Fruit fly (Drosophila melanogaster) whole organism, embryonic: ENCODE data around the gene ana1.

ENCODE experiments used
- Atf3 ChIP-seq: fragments of 200-800 bp; sonication (Bioruptor generic); optimal IDR thresholded peaks from 3 replicates; lab custom pipeline; 2016; ENCODE audit warnings: missing biosample characterization, missing genetic modification characterization
- Blimp-1 ChIP-seq: fragments of 200-800 bp; sonication (Bioruptor generic); optimal IDR thresholded peaks from 3 replicates; lab custom pipeline; 2018; ENCODE audit warnings: missing biosample characterization, missing genetic modification characterization, mild to moderate bottlenecking, moderate library complexity, missing genetic modification reagents
- CG10366 ChIP-seq: fragments of 200-800 bp; sonication (Bioruptor generic); IDR thresholded peaks from 2 replicates; pipeline ENCODE4 v1.3.6; 2022; ENCODE audit warnings: missing biosample characterization, missing genetic modification characterization
- CG11093 ChIP-seq: fragments of 200-800 bp; sonication (Bioruptor generic); IDR thresholded peaks from 3 replicates; pipeline ENCODE4 v1.3.6; 2022; ENCODE audit warnings: missing biosample characterization, missing genetic modification characterization
- CG11247 ChIP-seq: fragments of 200-800 bp; sonication (Bioruptor generic); IDR thresholded peaks from 2 replicates; pipeline ENCODE4 v1.3.6; 2022; ENCODE audit warnings: missing biosample characterization, missing genetic modification characterization
- CG11456 ChIP-seq: fragments of 200-800 bp; sonication (Bioruptor generic); IDR thresholded peaks from 3 replicates; pipeline ENCODE4 v1.3.6; 2022; ENCODE audit warnings: missing biosample characterization, missing genetic modification characterization
- CG13287 ChIP-seq: fragments of 200-800 bp; sonication (Bioruptor generic); IDR thresholded peaks from 2 replicates; pipeline ENCODE4 v1.3.6; 2022; ENCODE audit warnings: missing biosample characterization, missing genetic modification characterization; ENCODE audit not compliant: partially characterized antibody
- CG14014 ChIP-seq: fragments of 200-800 bp; sonication (Bioruptor generic); IDR thresholded peaks from 2 replicates; pipeline ENCODE4 v1.3.6; 2022; ENCODE audit warnings: missing biosample characterization, missing genetic modification characterization
- CG15696 ChIP-seq: fragments of 200-800 bp; sonication (Bioruptor generic); optimal IDR thresholded peaks from 2 replicates; lab custom pipeline; 2019; ENCODE audit warnings: missing biosample characterization, mild to moderate bottlenecking, missing genetic modification characterization, moderate library complexity
- CG2875 ChIP-seq: fragments of 200-800 bp; sonication (Bioruptor generic); optimal IDR thresholded peaks from 2 replicates; lab custom pipeline; 2017; ENCODE audit warnings: missing biosample characterization, mild to moderate bottlenecking, missing genetic modification characterization, missing genetic modification reagents
- CG32532 ChIP-seq: fragments of 200-800 bp; sonication (Bioruptor generic); IDR thresholded peaks from 2 replicates; pipeline ENCODE4 v1.3.6; 2022; ENCODE audit warnings: missing biosample characterization, missing genetic modification characterization
- CG32772 ChIP-seq: fragments of 200-800 bp; sonication (Bioruptor generic); IDR thresholded peaks from 2 replicates; pipeline ENCODE4 v1.3.6; 2022; ENCODE audit warnings: missing biosample characterization, missing genetic modification characterization
- CG33557 ChIP-seq: fragments of 200-800 bp; sonication (Bioruptor generic); optimal IDR thresholded peaks from 2 replicates; lab custom pipeline; 2019; ENCODE audit warnings: missing biosample characterization, mild to moderate bottlenecking, missing genetic modification characterization, moderate library complexity
- CG4282 ChIP-seq: fragments of 200-800 bp; sonication (Bioruptor generic); optimal IDR thresholded peaks from 2 replicates; lab custom pipeline; 2016; ENCODE audit warnings: missing biosample characterization, missing genetic modification characterization
- CG4730 ChIP-seq: fragments of 200-800 bp; sonication (Bioruptor generic); IDR thresholded peaks from 2 replicates; pipeline ENCODE4 v1.3.6; 2022; ENCODE audit warnings: missing biosample characterization, missing genetic modification characterization
- CG5245 ChIP-seq: fragments of 200-800 bp; sonication (Bioruptor generic); optimal IDR thresholded peaks from 3 replicates; lab custom pipeline; 2016; ENCODE audit warnings: missing biosample characterization, missing genetic modification characterization
- CG6272 ChIP-seq: fragments of 200-800 bp; sonication (Bioruptor generic); IDR thresholded peaks from 2 replicates; pipeline ENCODE4 v1.3.6; 2022; ENCODE audit warnings: missing biosample characterization, missing genetic modification characterization
- CG7271 ChIP-seq: fragments of 200-800 bp; sonication (Bioruptor generic); optimal IDR thresholded peaks from 2 replicates; lab custom pipeline; 2018; ENCODE audit warnings: missing biosample characterization, mild to moderate bottlenecking, missing genetic modification characterization, moderate library complexity
- CG7357 ChIP-seq: fragments of 200-800 bp; sonication (Bioruptor generic); IDR thresholded peaks from 3 replicates; pipeline ENCODE4 v1.3.6; 2022; ENCODE audit warnings: missing biosample characterization, missing genetic modification characterization
- CG8290 ChIP-seq, 3 experiments: fragments of 200-800 bp; sonication (Bioruptor generic); optimal IDR thresholded peaks; 2 replicates each; lab custom pipeline; 2016 to 2019; ENCODE audit warnings: missing biosample characterization in 3 of 3, missing genetic modification characterization in 3 of 3, mild to moderate bottlenecking in 2 of 3, moderate library complexity in 1 of 3
- CTCF ChIP-seq: fragments of 200-800 bp; sonication (Bioruptor generic); optimal IDR thresholded peaks from 2 replicates; lab custom pipeline; 2017; ENCODE audit warnings: missing biosample characterization, mild to moderate bottlenecking, missing genetic modification characterization, moderate library complexity
- E2f1 ChIP-seq: fragments of 200-800 bp; sonication (Bioruptor generic); IDR thresholded peaks from 2 replicates; pipeline ENCODE4 v1.3.6; 2022; ENCODE audit warnings: missing biosample characterization, missing genetic modification characterization
- Eip74EF ChIP-seq, 2 experiments: fragments of 200-800 bp in 1 of 2; fragments of >200 bp in 1 of 2; sonication (Bioruptor generic) in 1 of 2; optimal IDR thresholded peaks; 2 replicates each; lab custom pipeline; 2017 to 2019; ENCODE audit warnings: missing biosample characterization in 2 of 2, missing genetic modification characterization in 2 of 2, mild to moderate bottlenecking in 1 of 2, moderate library complexity in 1 of 2
- Fer1 ChIP-seq: fragments of 200-800 bp; sonication (Bioruptor generic); optimal IDR thresholded peaks from 2 replicates; lab custom pipeline; 2017; ENCODE audit warnings: missing biosample characterization, mild to moderate bottlenecking, missing genetic modification characterization
- H2.0 ChIP-seq: fragments of 200-800 bp; sonication (Bioruptor generic); IDR thresholded peaks from 2 replicates; pipeline ENCODE4 v1.3.6; 2022; ENCODE audit warnings: missing biosample characterization, missing genetic modification characterization
- NK7.1 ChIP-seq: fragments of 200-800 bp; sonication (Bioruptor generic); optimal IDR thresholded peaks from 3 replicates; lab custom pipeline; 2016; ENCODE audit warnings: missing biosample characterization, missing genetic modification characterization
- Nf-YC ChIP-seq: fragments of 200-800 bp; optimal IDR thresholded peaks from 3 replicates; lab custom pipeline; 2019; ENCODE audit warnings: missing biosample characterization, mild to moderate bottlenecking, missing genetic modification characterization, moderate library complexity
- Rfx ChIP-seq: fragments of 200-800 bp; sonication (Bioruptor generic); IDR thresholded peaks from 2 replicates; pipeline ENCODE4 v1.3.6; 2022; ENCODE audit warnings: missing biosample characterization, missing genetic modification characterization
- abd-A ChIP-seq: fragments of 200-800 bp; sonication (Bioruptor generic); optimal IDR thresholded peaks from 3 replicates; lab custom pipeline; 2019; ENCODE audit warnings: missing biosample characterization, mild to moderate bottlenecking, missing genetic modification characterization, moderate library complexity
- ac ChIP-seq: fragments of 200-800 bp; sonication (Bioruptor generic); optimal IDR thresholded peaks from 3 replicates; lab custom pipeline; 2017; ENCODE audit warnings: missing biosample characterization, mild to moderate bottlenecking, missing genetic modification characterization
- amos ChIP-seq: fragments of 200-800 bp; sonication (Bioruptor generic); IDR thresholded peaks from 2 replicates; pipeline ENCODE4 v1.3.6; 2022; ENCODE audit warnings: missing biosample characterization, missing genetic modification characterization; ENCODE audit not compliant: partially characterized antibody
- cg ChIP-seq: fragments of 200-800 bp; sonication (Bioruptor generic); optimal IDR thresholded peaks from 3 replicates; lab custom pipeline; 2019; ENCODE audit warnings: missing biosample characterization, mild to moderate bottlenecking, missing genetic modification characterization, moderate library complexity
- chinmo ChIP-seq: fragments of 200-800 bp; sonication (Bioruptor generic); IDR thresholded peaks from 4 replicates; pipeline ENCODE4 v1.3.6; 2022; ENCODE audit warnings: missing biosample characterization, missing genetic modification characterization; ENCODE audit not compliant: partially characterized antibody
- dysf ChIP-seq: fragments of 200-800 bp; sonication (Bioruptor generic); IDR thresholded peaks from 3 replicates; pipeline ENCODE4 v1.3.6; 2022; ENCODE audit warnings: missing biosample characterization, missing genetic modification characterization
- esg ChIP-seq: fragments of 200-800 bp; sonication (Bioruptor generic); conservative IDR thresholded peaks from 2 replicates; pipeline ENCODE4 v1.3.6; 2022; ENCODE audit warnings: missing biosample characterization, missing genetic modification characterization
- fd102C ChIP-seq: fragments of 200-800 bp; sonication (Bioruptor generic); optimal IDR thresholded peaks from 2 replicates; lab custom pipeline; 2018; ENCODE audit warnings: missing biosample characterization, mild to moderate bottlenecking, missing genetic modification characterization, moderate library complexity
- fd3F ChIP-seq: fragments of 200-800 bp; sonication (Bioruptor generic); optimal IDR thresholded peaks from 2 replicates; lab custom pipeline; 2018; ENCODE audit warnings: missing biosample characterization, mild to moderate bottlenecking, missing genetic modification characterization, moderate library complexity
- ftz-f1 ChIP-seq: fragments of 200-800 bp; sonication (Bioruptor generic); optimal IDR thresholded peaks from 2 replicates; lab custom pipeline; 2016; ENCODE audit warnings: missing biosample characterization, missing genetic modification characterization
- gcm ChIP-seq: fragments of 200-800 bp; sonication (Bioruptor generic); optimal IDR thresholded peaks from 2 replicates; lab custom pipeline; 2019; ENCODE audit warnings: missing biosample characterization, mild to moderate bottlenecking, missing genetic modification characterization, moderate library complexity
- gcm2 ChIP-seq: fragments of 200-800 bp; sonication (Bioruptor generic); optimal IDR thresholded peaks from 2 replicates; lab custom pipeline; 2016; ENCODE audit warnings: missing biosample characterization, missing genetic modification characterization
- hb ChIP-seq: fragments of 200-800 bp; sonication (Bioruptor generic); IDR thresholded peaks from 3 replicates; pipeline ENCODE4 v1.3.6; 2022; ENCODE audit warnings: missing biosample characterization, missing genetic modification characterization; ENCODE audit not compliant: partially characterized antibody
- inv ChIP-seq: fragments of 200-800 bp; sonication (Bioruptor generic); IDR thresholded peaks from 2 replicates; pipeline ENCODE4 v1.3.6; 2022; ENCODE audit warnings: missing biosample characterization, missing genetic modification characterization; ENCODE audit not compliant: partially characterized antibody
- ken ChIP-seq: fragments of 200-800 bp; sonication (Bioruptor generic); IDR thresholded peaks from 3 replicates; pipeline ENCODE4 v1.3.6; 2022; ENCODE audit warnings: missing biosample characterization, missing genetic modification characterization
- nmo ChIP-seq: fragments of 200-800 bp; sonication (Bioruptor generic); optimal IDR thresholded peaks from 2 replicates; lab custom pipeline; 2018; ENCODE audit warnings: missing biosample characterization, mild to moderate bottlenecking, missing genetic modification characterization, moderate library complexity
- pnt ChIP-seq: fragments of 200-800 bp; sonication (Bioruptor generic); optimal IDR thresholded peaks from 3 replicates; lab custom pipeline; 2016; ENCODE audit warnings: missing biosample characterization, missing genetic modification characterization
- ranshi ChIP-seq: fragments of 200-800 bp; sonication (Bioruptor generic); IDR thresholded peaks from 2 replicates; pipeline ENCODE4 v1.3.6; 2022; ENCODE audit warnings: missing biosample characterization, missing genetic modification characterization
- sens ChIP-seq: fragments of 200-800 bp; sonication (Bioruptor generic); peaks from one replicate; lab custom pipeline; 2016; ENCODE audit warnings: missing biosample characterization, missing genetic modification characterization
- tap ChIP-seq: fragments of 200-800 bp; optimal IDR thresholded peaks from 3 replicates; lab custom pipeline; 2019; ENCODE audit warnings: missing biosample characterization, mild to moderate bottlenecking, missing genetic modification characterization, moderate library complexity
- vnd ChIP-seq: fragments of 200-800 bp; sonication (Bioruptor generic); IDR thresholded peaks from 3 replicates; pipeline ENCODE4 v1.3.6; 2022; ENCODE audit warnings: missing biosample characterization, missing genetic modification characterization; ENCODE audit not compliant: partially characterized antibody

The ana1 gene

DNA sequence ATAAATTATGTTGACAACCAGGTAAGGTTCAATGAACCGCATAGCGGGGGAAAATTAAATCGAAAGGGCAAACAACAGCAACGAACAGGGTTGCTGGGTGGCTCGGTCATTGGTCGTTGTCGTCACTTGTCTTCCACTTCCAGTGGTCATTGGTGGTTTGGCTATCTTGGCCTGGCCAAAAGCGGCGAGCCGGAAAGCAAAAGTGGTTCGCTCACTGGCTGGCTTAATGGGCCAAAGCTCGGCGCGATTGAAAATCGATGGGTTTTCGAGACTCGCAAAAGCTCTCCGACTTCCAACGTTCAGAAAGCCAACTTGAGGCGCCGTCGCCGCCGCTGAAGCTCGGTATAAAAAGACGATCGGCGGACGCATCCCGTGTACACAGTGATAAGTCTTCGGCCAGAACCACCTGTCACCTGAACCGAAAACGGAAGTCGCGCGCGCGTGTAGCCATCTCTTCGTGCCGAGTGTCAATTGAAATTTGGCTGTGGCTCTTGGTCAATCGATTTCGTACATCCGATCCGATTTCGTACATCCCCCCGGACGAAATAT is 5.9 kb upstream of the ana1 start, which contains the start of gene Jhbp12 (continued):
- TF ChIP-seq Eip74EF (GFP tag; optimal IDR thresholded peaks at IDR 0.05; lab: Kevin White, UChicago) = peak in 1 of 2 experiments; percentile 39
- no peak for TF ChIP-seq amos (GFP tag; lab: Robert Waterston, UW)
- TF ChIP-seq CTCF (GFP tag; lab: Kevin White, UChicago) = peak; percentile 19
- no peak for TF ChIP-seq hb (GFP tag; lab: Robert Waterston, UW)
- peak; percentile 29; the same call in 1 of the 2 replicates for TF ChIP-seq Rfx (GFP tag; lab: Robert Waterston, UW)
- no peak for TF ChIP-seq fd102C (GFP tag; lab: Kevin White, UChicago)
- TF ChIP-seq gcm (GFP tag; lab: Kevin White, UChicago) = no peak
- TF ChIP-seq inv = no peak
- no peak for TF ChIP-seq CG14014 (GFP tag; lab: Robert Waterston, UW)
- no peak for TF ChIP-seq Atf3 (GFP tag; lab: Kevin White, UChicago)
- TF ChIP-seq NK7.1 = no peak
- TF ChIP-seq vnd = 0 out of 3 replicates have a peak, but pooled peaks have one; percentile 32
- peak; percentile 73; the same call in 1 of the 4 replicates for TF ChIP-seq chinmo (GFP tag; lab: Robert Waterston, UW)
- peak; percentile 14 for TF ChIP-seq Nf-YC
- no peak for TF ChIP-seq ac
- TF ChIP-seq CG4282 = no peak
- no peak for TF ChIP-seq CG8290 (GFP tag; optimal IDR thresholded peaks at IDR 0.05; lab: Kevin White, UChicago)
- TF ChIP-seq CG8290 (tag; optimal IDR thresholded peaks at IDR 0.05; lab: Kevin White, UChicago) = peak in 1 of 2 experiments; percentile 6
- no peak for TF ChIP-seq CG7271 (tag; lab: Kevin White, UChicago)
- TF ChIP-seq cg = no peak
- peak; percentile 27 for TF ChIP-seq abd-A (tag; lab: Kevin White, UChicago)
- no peak for TF ChIP-seq pnt (GFP tag; lab: Kevin White, UChicago)
- peak; percentile 87 for TF ChIP-seq Blimp-1
- no peak for TF ChIP-seq CG32532 (GFP tag; lab: Robert Waterston, UW)
- no peak for TF ChIP-seq fd3F
- peak; percentile 7; the same call in 1 of the 3 replicates for TF ChIP-seq dysf (GFP tag; lab: Robert Waterston, UW)
- TF ChIP-seq CG13287 (GFP tag; lab: Robert Waterston, UW) = peak; percentile 43; the same call in 1 of the 2 replicates

DNA sequence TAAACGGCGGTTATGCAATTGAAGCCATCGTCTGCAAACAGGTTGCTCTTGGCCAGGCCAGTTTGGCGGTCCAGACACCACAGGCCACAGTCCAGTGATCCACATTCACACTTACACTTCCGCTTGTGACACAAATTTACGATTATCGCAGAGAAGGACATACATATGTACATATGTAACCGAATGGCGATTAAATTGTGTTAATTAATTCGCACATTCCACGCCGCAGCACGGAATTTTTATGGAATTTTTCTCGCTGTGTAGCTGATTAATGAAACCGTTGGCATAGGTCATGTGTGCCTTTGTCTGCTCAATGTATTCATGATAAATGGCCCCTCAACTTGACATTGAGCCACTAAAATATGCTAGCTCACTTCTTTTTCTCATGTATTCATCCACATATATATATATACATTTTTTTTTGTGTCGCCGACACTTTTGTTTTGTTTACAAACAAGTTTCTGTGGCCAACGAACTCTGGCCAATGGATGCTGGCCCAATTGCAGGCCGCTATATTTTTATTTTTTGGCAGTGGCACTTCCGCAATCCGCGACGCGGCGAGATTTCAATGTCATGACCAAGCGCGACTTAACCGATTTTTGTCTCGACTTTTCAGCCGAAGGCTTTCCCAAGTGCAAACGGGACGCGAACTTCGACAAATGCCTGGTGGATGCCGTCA is 4.3 kb upstream of the ana1 start:
- no peak for TF ChIP-seq gcm2 (GFP tag; lab: Kevin White, UChicago)
- peak; percentile 20; the same call in 1 of the 2 replicates for TF ChIP-seq esg (GFP tag; lab: Robert Waterston, UW)
- no peak for TF ChIP-seq ken (GFP tag; lab: Robert Waterston, UW)
- 0 out of 3 replicates have a peak, but pooled peaks have one; percentile 21 for TF ChIP-seq CG11456 (GFP tag; lab: Robert Waterston, UW)
- peak; percentile 30; the same call in 1 of the 2 replicates for TF ChIP-seq ranshi (GFP tag; lab: Robert Waterston, UW)
- no peak for TF ChIP-seq CG15696 (tag; lab: Kevin White, UChicago)
- peak; percentile 8 for TF ChIP-seq ftz-f1 (GFP tag; lab: Kevin White, UChicago)
- peak; percentile 42 for TF ChIP-seq CG10366
- TF ChIP-seq nmo (GFP tag; lab: Kevin White, UChicago) = no peak
- peak; percentile 14; the same call in 1 of the 2 replicates for TF ChIP-seq CG4730 (GFP tag; lab: Robert Waterston, UW)
- TF ChIP-seq CG33557 (GFP tag; lab: Kevin White, UChicago) = no peak
- TF ChIP-seq Fer1 = peak; percentile 28
- TF ChIP-seq CG2875 (GFP tag; lab: Kevin White, UChicago) = no peak
- peak; percentile 37 for TF ChIP-seq E2f1 (GFP tag; lab: Robert Waterston, UW)
- TF ChIP-seq H2.0 (GFP tag; lab: Robert Waterston, UW) = peak; percentile 25; the same call in 1 of the 2 replicates
- peak in 1 of 2 experiments; percentile 95 for TF ChIP-seq Eip74EF (GFP tag; optimal IDR thresholded peaks at IDR 0.05; lab: Kevin White, UChicago)
- TF ChIP-seq CG11247 (GFP tag; lab: Robert Waterston, UW) = 0 out of 2 replicates have a peak, but pooled peaks have one; percentile 41
- TF ChIP-seq CG5245 = peak; percentile 6
- no peak for TF ChIP-seq tap (tag; lab: Kevin White, UChicago)
- TF ChIP-seq CG32772 (GFP tag; lab: Robert Waterston, UW) = 0 out of 2 replicates have a peak, but pooled peaks have one; percentile 14
- no peak for TF ChIP-seq CG6272 (GFP tag; lab: Robert Waterston, UW)
- TF ChIP-seq CG11093 = no peak
- peak; percentile 0 for TF ChIP-seq sens
- TF ChIP-seq CG7357 (GFP tag; lab: Robert Waterston, UW) = 0 out of 3 replicates have a peak, but pooled peaks have one; percentile 19
